Fruit fly (Drosophila melanogaster) whole organism, wandering third instar larva: ENCODE data around the gene CG9515.

Experiments used
- Abd-B ChIP-seq: fragments of >200 bp; optimal IDR thresholded peaks from 2 replicates; lab custom pipeline; 2017; ENCODE audit warnings: missing biosample characterization, missing genetic modification characterization
- Dfd ChIP-seq: fragments of >200 bp; optimal IDR thresholded peaks from 2 replicates; lab custom pipeline; 2017; ENCODE audit warnings: missing biosample characterization, missing genetic modification characterization

dm6 chr2L:8901882-8902281 lies 41.2 kb downstream of the CG9515 start:
- TF ChIP-seq Abd-B (GFP tag; lab: Kevin White, UChicago) (no peak), Dfd (no peak)
